Worm (Caenorhabditis elegans) whole organism, L3 larva: ENCODE data around the gene Y41E3.19.
A peak's percentile ranks its signal among the peaks of the same experiment; 100 is the strongest.

Experiments
- R02D3.7 ChIP-seq: fragments of 150-350 bp; optimal IDR thresholded peaks from 2 replicates; lab custom pipeline; 2014; ENCODE audit warnings: missing biosample characterization, missing genetic modification characterization
- ZK546.5 ChIP-seq: sonication (generic microtip); optimal IDR thresholded peaks from 2 replicates; lab custom pipeline; 2017; ENCODE audit warnings: missing biosample characterization, missing genetic modification characterization
- aly-2 ChIP-seq: fragments of 150-350 bp; optimal IDR thresholded peaks from 2 replicates; lab custom pipeline; 2014; ENCODE audit warnings: missing biosample characterization, missing genetic modification characterization
- ama-1 ChIP-seq: fragments of 150-350 bp; optimal IDR thresholded peaks from 2 replicates; lab custom pipeline; 2018
- ceh-16 ChIP-seq: sonication (generic microtip); optimal IDR thresholded peaks from 2 replicates; lab custom pipeline; 2017; ENCODE audit warnings: missing biosample characterization, missing genetic modification characterization
- ceh-28 ChIP-seq: fragments of 150-350 bp; optimal IDR thresholded peaks from 2 replicates; lab custom pipeline; 2014; ENCODE audit warnings: missing biosample characterization, missing genetic modification reagents, missing genetic modification characterization
- ceh-82 ChIP-seq: fragments of 150-350 bp; optimal IDR thresholded peaks from 2 replicates; lab custom pipeline; 2014; ENCODE audit warnings: missing biosample characterization, missing genetic modification characterization
- ceh-9 ChIP-seq: sonication (generic microtip); optimal IDR thresholded peaks from 2 replicates; lab custom pipeline; 2018; ENCODE audit warnings: missing biosample characterization, missing genetic modification characterization
- daf-12 ChIP-seq: fragments of 150-350 bp; optimal IDR thresholded peaks from 2 replicates; lab custom pipeline; 2014; ENCODE audit warnings: missing biosample characterization, missing genetic modification reagents, missing genetic modification characterization
- egl-27 ChIP-seq: sonication (generic microtip); optimal IDR thresholded peaks from 4 replicates; lab custom pipeline; 2017; ENCODE audit warnings: missing biosample characterization, missing genetic modification reagents, missing genetic modification characterization
- elt-2 ChIP-seq: sonication (generic microtip); optimal IDR thresholded peaks from 2 replicates; lab custom pipeline; 2016; ENCODE audit warnings: missing genetic modification reagents, mild to moderate bottlenecking, missing genetic modification characterization, missing compliant biosample characterization
- elt-3 ChIP-seq, 3 experiments: fragments of 150-350 bp in 1 of 3; sonication (generic microtip) in 2 of 3; optimal IDR thresholded peaks; 2 replicates in 2 of 3; 4 replicates in 1 of 3; lab custom pipeline; 2014 to 2017; ENCODE audit warnings: missing biosample characterization in 3 of 3, missing genetic modification characterization in 3 of 3
- eor-1 ChIP-seq, 2 experiments: fragments of 150-350 bp; optimal IDR thresholded peaks; 2 replicates each; lab custom pipeline; 2014 to 2018; ENCODE audit warnings: missing biosample characterization in 2 of 2, missing genetic modification characterization in 2 of 2
- fkh-10 ChIP-seq: sonication (generic microtip); optimal IDR thresholded peaks from 2 replicates; lab custom pipeline; 2017; ENCODE audit warnings: missing biosample characterization, missing genetic modification reagents, missing genetic modification characterization
- hmg-11 ChIP-seq: sonication (generic microtip); optimal IDR thresholded peaks from 2 replicates; lab custom pipeline; 2016; ENCODE audit warnings: missing genetic modification characterization, missing compliant biosample characterization
- jun-1 ChIP-seq: fragments of 150-350 bp; optimal IDR thresholded peaks from 2 replicates; lab custom pipeline; 2014; ENCODE audit warnings: missing biosample characterization, missing genetic modification reagents, missing genetic modification characterization
- lin-15B ChIP-seq: fragments of 150-350 bp; optimal IDR thresholded peaks from 2 replicates; lab custom pipeline; 2014; ENCODE audit warnings: missing biosample characterization, missing genetic modification characterization
- lin-39 ChIP-seq: fragments of 150-350 bp; optimal IDR thresholded peaks from 2 replicates; lab custom pipeline; 2018; ENCODE audit warnings: missing biosample characterization, missing genetic modification reagents, missing genetic modification characterization
- lsy-12 ChIP-seq: sonication (generic microtip); optimal IDR thresholded peaks from 2 replicates; lab custom pipeline; 2016; ENCODE audit warnings: mild to moderate bottlenecking, missing genetic modification characterization, missing compliant biosample characterization
- mdl-1 ChIP-seq: fragments of 150-350 bp; optimal IDR thresholded peaks from 2 replicates; lab custom pipeline; 2014; ENCODE audit warnings: missing biosample characterization, missing genetic modification characterization
- mml-1 ChIP-seq: fragments of 150-350 bp; sonication (generic microtip); optimal IDR thresholded peaks from 3 replicates; lab custom pipeline; 2014; ENCODE audit warnings: missing biosample characterization, missing genetic modification characterization
- nfya-1 ChIP-seq: sonication (generic microtip); optimal IDR thresholded peaks from 2 replicates; lab custom pipeline; 2017; ENCODE audit warnings: missing genetic modification characterization, mild to moderate bottlenecking, missing compliant biosample characterization, antibody characterized with exemption, moderate library complexity; ENCODE audit not compliant: insufficient read depth
- nhr-12 ChIP-seq: fragments of 150-350 bp; optimal IDR thresholded peaks from 2 replicates; lab custom pipeline; 2014; ENCODE audit warnings: missing biosample characterization, missing genetic modification characterization
- nhr-23 ChIP-seq: fragments of 150-350 bp; optimal IDR thresholded peaks from 2 replicates; lab custom pipeline; 2014; ENCODE audit warnings: missing biosample characterization, missing genetic modification reagents, missing genetic modification characterization
- nhr-237 ChIP-seq: fragments of 150-350 bp; optimal IDR thresholded peaks from 2 replicates; lab custom pipeline; 2014; ENCODE audit warnings: missing biosample characterization, missing genetic modification characterization
- nhr-25 ChIP-seq: sonication (generic microtip); optimal IDR thresholded peaks from 2 replicates; lab custom pipeline; 2017; ENCODE audit warnings: missing biosample characterization, missing genetic modification characterization
- nhr-28 ChIP-seq: fragments of 150-350 bp; optimal IDR thresholded peaks from 2 replicates; lab custom pipeline; 2014; ENCODE audit warnings: missing biosample characterization, missing genetic modification characterization
- nhr-43 ChIP-seq: sonication (generic microtip); optimal IDR thresholded peaks from 2 replicates; lab custom pipeline; 2016; ENCODE audit warnings: mild to moderate bottlenecking, missing genetic modification characterization, missing compliant biosample characterization; ENCODE audit not compliant: poor library complexity, severe bottlenecking
- nhr-67 ChIP-seq: fragments of 150-350 bp; optimal IDR thresholded peaks from 2 replicates; lab custom pipeline; 2014; ENCODE audit warnings: missing biosample characterization, missing genetic modification characterization
- nhr-76 ChIP-seq: fragments of 150-350 bp; sonication (generic microtip); optimal IDR thresholded peaks from 5 replicates; lab custom pipeline; 2014; ENCODE audit warnings: missing biosample characterization, missing genetic modification characterization
- nhr-77 ChIP-seq: fragments of 150-350 bp; optimal IDR thresholded peaks from 2 replicates; lab custom pipeline; 2014; ENCODE audit warnings: missing biosample characterization, missing genetic modification characterization
- pha-4 ChIP-seq: fragments of 150-350 bp; optimal IDR thresholded peaks from 2 replicates; lab custom pipeline; 2014; ENCODE audit warnings: missing biosample characterization, missing genetic modification reagents, missing genetic modification characterization
- pqm-1 ChIP-seq: fragments of 150-350 bp; optimal IDR thresholded peaks from 2 replicates; lab custom pipeline; 2017; ENCODE audit warnings: missing biosample characterization, missing genetic modification characterization, inconsistent platforms
- sea-2 ChIP-seq: fragments of 150-350 bp; sonication (generic microtip); optimal IDR thresholded peaks from 4 replicates; lab custom pipeline; 2014; ENCODE audit warnings: missing biosample characterization, missing genetic modification reagents, missing genetic modification characterization
- skn-1 ChIP-seq: fragments of 150-350 bp; optimal IDR thresholded peaks from 2 replicates; lab custom pipeline; 2014; ENCODE audit warnings: missing biosample characterization, missing genetic modification characterization
- snpc-4 ChIP-seq: fragments of 150-350 bp; optimal IDR thresholded peaks from 2 replicates; lab custom pipeline; 2014; ENCODE audit warnings: missing biosample characterization, missing genetic modification characterization
- tbx-2 ChIP-seq: sonication (generic microtip); optimal IDR thresholded peaks from 2 replicates; lab custom pipeline; 2016; ENCODE audit warnings: mild to moderate bottlenecking, missing genetic modification characterization, missing compliant biosample characterization
- unc-39 ChIP-seq: sonication (generic microtip); optimal IDR thresholded peaks from 4 replicates; lab custom pipeline; 2017; ENCODE audit warnings: missing biosample characterization, missing genetic modification characterization
- unc-62 ChIP-seq: fragments of 150-350 bp; sonication (generic microtip); optimal IDR thresholded peaks from 4 replicates; lab custom pipeline; 2014; ENCODE audit warnings: missing biosample characterization, missing genetic modification reagents, missing genetic modification characterization
- zag-1 ChIP-seq: fragments of 150-350 bp; optimal IDR thresholded peaks from 2 replicates; lab custom pipeline; 2014; ENCODE audit warnings: missing biosample characterization, missing genetic modification characterization
- ztf-11 ChIP-seq: fragments of 150-350 bp; optimal IDR thresholded peaks from 2 replicates; lab custom pipeline; 2014; ENCODE audit warnings: missing biosample characterization, missing genetic modification characterization
- ztf-4 ChIP-seq: fragments of 150-350 bp; optimal IDR thresholded peaks from 2 replicates; lab custom pipeline; 2014; ENCODE audit warnings: missing biosample characterization, missing genetic modification characterization

Y41E3.19 gene

DNA sequence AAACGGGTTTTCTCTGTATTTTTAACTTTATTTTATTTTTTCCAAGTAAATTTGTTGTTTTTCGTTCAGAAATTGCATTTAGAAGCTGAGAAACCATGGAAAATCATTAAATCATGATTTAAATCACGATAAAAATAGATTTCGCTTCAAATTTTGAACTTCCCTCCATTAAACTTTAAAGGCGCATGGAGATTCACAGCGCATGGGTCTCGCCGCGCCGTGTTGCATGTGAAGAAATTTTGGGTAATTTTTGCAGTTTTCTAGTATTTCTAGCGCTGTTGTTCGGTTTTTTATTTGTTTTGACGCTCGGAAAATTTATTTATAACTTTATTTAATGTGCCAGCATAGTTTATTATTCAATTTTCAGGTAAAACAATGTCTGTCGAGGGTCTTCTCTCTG, 19.0 kb upstream of the Y41E3.19 start, which contains the start of gene eef-1B.2 (continued):
- TF ChIP-seq snpc-4 (tag; lab: Kevin White, UChicago) (peak; percentile 22), lin-39 (peak; percentile 59), pha-4 (tag; lab: Kevin White, UChicago) (peak; percentile 86), skn-1 (peak; percentile 75), ztf-11 (tag; lab: Kevin White, UChicago) (no peak), mml-1 (no peak)

DNA sequence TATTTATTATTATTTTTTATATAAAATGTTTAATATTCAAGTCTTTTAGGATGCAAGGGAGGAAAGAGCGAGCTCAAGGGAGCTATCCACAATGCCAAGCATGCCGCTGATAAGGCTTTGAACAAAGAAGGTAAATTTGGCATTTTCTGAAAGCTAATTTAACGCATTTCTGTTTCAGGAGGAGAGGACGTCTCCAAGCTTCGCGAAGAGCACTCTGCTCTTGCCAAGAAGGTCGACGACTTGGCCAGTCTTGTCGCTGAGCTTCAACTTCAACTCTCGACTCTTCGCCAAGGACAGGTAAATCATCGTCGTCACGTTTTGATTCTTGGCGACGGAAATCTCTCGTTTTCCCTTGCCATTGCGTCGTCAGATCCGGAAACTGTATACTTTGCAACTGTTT, 18.4 kb upstream of the Y41E3.19 start:
- no peak for TF ChIP-seq unc-62 (GFP tag; lab: Kevin White, UChicago)
- TF ChIP-seq nhr-77 (tag; lab: Kevin White, UChicago), result no peak
- no peak for TF ChIP-seq eor-1 (tag; optimal IDR thresholded peaks at IDR 0.05; lab: Kevin White, UChicago)
- TF ChIP-seq mml-1, result no peak
- no peak for TF ChIP-seq nhr-23 (tag; lab: Kevin White, UChicago)
- no peak for TF ChIP-seq elt-2 (tag; lab: Kevin White, UChicago)
- no peak for TF ChIP-seq hmg-11
- TF ChIP-seq elt-3 (tag; optimal IDR thresholded peaks at IDR 0.05; lab: Kevin White, UChicago), result no peak
- no peak for TF ChIP-seq nhr-12 (tag; lab: Kevin White, UChicago)
- no peak for TF ChIP-seq nhr-25
- no peak for TF ChIP-seq lsy-12

DNA sequence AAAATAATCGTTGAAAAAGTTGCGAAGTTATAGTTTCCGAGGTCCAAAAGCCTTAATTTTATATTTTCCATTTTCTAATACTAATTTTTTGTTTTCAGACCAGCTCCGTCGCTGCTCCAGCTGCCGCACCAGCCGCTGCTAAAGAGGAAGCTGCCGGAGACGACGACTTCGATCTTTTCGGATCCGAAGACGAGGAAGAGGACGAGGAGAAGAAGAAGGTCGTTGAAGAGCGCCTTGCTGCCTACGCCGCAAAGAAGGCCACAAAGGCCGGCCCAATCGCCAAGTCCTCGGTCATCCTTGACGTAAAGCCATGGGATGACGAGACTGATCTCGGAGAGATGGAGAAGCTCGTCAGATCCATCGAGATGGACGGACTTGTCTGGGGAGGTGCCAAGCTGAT, 17.1 kb upstream of the Y41E3.19 start:
- TF ChIP-seq snpc-4 (tag; lab: Kevin White, UChicago), result no peak
- TF ChIP-seq unc-39 (tag; lab: Kevin White, UChicago), result no peak
- no peak for TF ChIP-seq jun-1 (tag; lab: Kevin White, UChicago)
- no peak for TF ChIP-seq ceh-9 (tag; lab: Kevin White, UChicago)
- no peak for TF ChIP-seq skn-1
- TF ChIP-seq nhr-76 (tag; lab: Kevin White, UChicago), result no peak
- no peak for TF ChIP-seq lin-39

DNA sequence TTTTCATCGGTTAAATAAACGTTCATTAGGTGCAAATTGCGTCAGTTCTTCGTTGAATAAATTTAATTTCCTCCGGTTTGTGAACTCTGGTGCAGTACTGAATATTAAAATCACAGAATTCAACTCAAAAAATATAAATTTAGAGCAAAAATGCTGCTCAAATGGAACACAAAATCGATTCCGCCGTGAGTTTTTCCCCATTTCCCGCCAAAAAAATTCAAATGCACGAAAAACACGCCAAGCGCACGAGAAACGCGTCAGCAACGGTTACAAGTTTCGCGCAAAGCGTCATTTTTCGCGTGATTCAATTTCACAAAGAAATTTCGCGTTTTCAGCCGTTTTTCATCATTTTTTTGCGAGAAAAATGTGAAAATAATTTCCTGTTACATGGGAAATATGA, 16.5 kb upstream of the Y41E3.19 start, which contains the start of gene hrpu-1:
hrpu-1 (plus strand) TSS at position 140 of the 400 bp plus-strand sequence.
- TF ChIP-seq nhr-77 (tag; lab: Kevin White, UChicago), result peak; percentile 73
- peak; percentile 2 for TF ChIP-seq fkh-10 (GFP tag; lab: Kevin White, UChicago)
- TF ChIP-seq ztf-11 (tag; lab: Kevin White, UChicago), result no peak
- TF ChIP-seq elt-2 (tag; lab: Kevin White, UChicago), result peak; percentile 42
- peak; percentile 63 for TF ChIP-seq nhr-23 (tag; lab: Kevin White, UChicago)
- TF ChIP-seq jun-1 (tag; lab: Kevin White, UChicago), result peak; percentile 79
- peak; percentile 89 for TF ChIP-seq lin-15B (tag; lab: Kevin White, UChicago)
- peak; percentile 68 for TF ChIP-seq hmg-11
- peak; percentile 35 for TF ChIP-seq pqm-1 (tag; lab: Kevin White, UChicago)
- peak; percentile 37 for TF ChIP-seq ztf-4 (tag; lab: Kevin White, UChicago)
- TF ChIP-seq ceh-9 (tag; lab: Kevin White, UChicago), result no peak
- TF ChIP-seq ama-1 (lab: Kevin White, UChicago), result peak; percentile 80
- TF ChIP-seq nfya-1 (tag; lab: Kevin White, UChicago), result peak; percentile 90
- TF ChIP-seq tbx-2 (tag; lab: Kevin White, UChicago), result peak; percentile 44
- peak; percentile 87 for TF ChIP-seq pha-4 (tag; lab: Kevin White, UChicago)
- TF ChIP-seq R02D3.7 (tag; lab: Kevin White, UChicago), result peak; percentile 56
- TF ChIP-seq snpc-4 (tag; lab: Kevin White, UChicago), result peak; percentile 67
- TF ChIP-seq nhr-28, result no peak
- peak; percentile 69 for TF ChIP-seq nhr-25
- no peak for TF ChIP-seq zag-1 (tag; lab: Kevin White, UChicago)
- peak; percentile 46 for TF ChIP-seq aly-2
- no peak for TF ChIP-seq unc-39 (tag; lab: Kevin White, UChicago)
- TF ChIP-seq lin-39, result peak; percentile 59
- peak; percentile 51 for TF ChIP-seq ceh-28 (tag; lab: Kevin White, UChicago)
- peak; percentile 67 for TF ChIP-seq nhr-43
- TF ChIP-seq mdl-1 (tag; lab: Kevin White, UChicago), result no peak
- TF ChIP-seq lsy-12, result peak; percentile 16

DNA sequence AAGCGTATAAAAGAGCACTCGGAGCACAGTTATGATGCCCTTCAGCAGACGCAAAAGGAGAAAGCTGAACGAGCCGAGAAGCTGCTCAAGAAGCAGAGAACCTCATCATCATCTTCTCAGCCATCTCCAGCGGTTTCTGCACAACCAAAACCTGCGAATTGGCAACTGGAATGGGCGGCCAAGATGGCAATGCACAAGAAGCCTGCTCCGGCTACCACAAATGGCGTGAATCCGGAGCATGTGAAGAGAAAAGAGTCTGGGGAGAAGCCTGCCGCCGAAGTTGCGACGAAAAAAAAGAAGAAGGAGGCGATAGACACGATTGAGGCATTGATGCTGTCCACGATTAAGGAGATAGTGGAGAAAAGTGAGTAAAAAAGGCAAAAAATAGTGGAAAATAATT, 14.8 kb upstream of the Y41E3.19 start:
- TF ChIP-seq mdl-1 (tag; lab: Kevin White, UChicago) (no peak), hmg-11 (no peak), fkh-10 (GFP tag; lab: Kevin White, UChicago) (no peak), jun-1 (tag; lab: Kevin White, UChicago) (no peak), skn-1 (no peak), egl-27 (tag; lab: Kevin White, UChicago) (no peak), ceh-28 (tag; lab: Kevin White, UChicago) (no peak), daf-12 (tag; lab: Kevin White, UChicago) (no peak), nhr-67 (tag; lab: Kevin White, UChicago) (no peak), nhr-25 (no peak), sea-2 (GFP tag; lab: Kevin White, UChicago) (no peak), unc-39 (tag; lab: Kevin White, UChicago) (no peak), ceh-16 (tag; lab: Kevin White, UChicago) (no peak), ZK546.5 (tag; lab: Kevin White, UChicago) (no peak), nhr-237 (tag; lab: Kevin White, UChicago) (no peak), pha-4 (tag; lab: Kevin White, UChicago) (no peak), ceh-82 (tag; lab: Kevin White, UChicago) (no peak)
